Fruit fly (Drosophila melanogaster): ENCODE data around the gene TrpRS-m.

TrpRS-m gene

DNA sequence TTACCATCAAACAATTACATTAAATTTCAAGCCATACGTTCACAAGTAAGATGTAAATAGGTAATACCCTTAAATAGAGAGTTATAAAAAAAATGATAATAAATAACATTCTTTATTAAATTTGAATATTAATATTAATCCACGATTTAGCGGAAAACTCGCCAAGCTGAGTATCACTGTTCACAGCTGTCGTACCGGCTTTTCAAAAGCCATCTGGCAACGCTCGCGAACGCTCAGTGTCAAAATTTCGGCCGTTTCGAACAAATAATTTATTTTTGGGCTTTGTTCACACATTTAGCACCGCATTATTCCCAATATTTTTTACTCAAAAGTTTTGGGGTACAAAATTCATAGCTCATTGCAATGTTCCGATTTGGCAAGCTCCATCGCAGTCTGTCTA lies at the start of gene TrpRS-m (continued):
- TF ChIP-seq CG9876 (GFP tag; optimal IDR thresholded peaks at IDR 0.05) (no peak), CG3847 (GFP tag; IDR thresholded peaks at IDR 0.05) (0 out of 2 replicates have a peak, but pooled peaks have one; percentile 13), BEAF-32 (GFP tag; optimal IDR thresholded peaks at IDR 0.05) (peak; percentile 3), exex (tag; optimal IDR thresholded peaks at IDR 0.05) (no peak), CG30403 (GFP tag; optimal IDR thresholded peaks at IDR 0.05) (no peak), lmd (GFP tag; IDR thresholded peaks at IDR 0.05) (no peak), CG9727 (GFP tag; optimal IDR thresholded peaks at IDR 0.05) (no peak), CG2116 (GFP tag; optimal IDR thresholded peaks at IDR 0.05) (peak; percentile 14), CG33557 (GFP tag; optimal IDR thresholded peaks at IDR 0.05) (no peak), CG14860 (GFP tag; IDR thresholded peaks at IDR 0.05; ENCODE audit: partially characterized antibody) (no peak), inv (GFP tag; IDR thresholded peaks at IDR 0.05; ENCODE audit: partially characterized antibody) (no peak), grau (tag; optimal IDR thresholded peaks at IDR 0.05) (peak; percentile 30), CG9797 (GFP tag; optimal IDR thresholded peaks at IDR 0.05) (no peak), nmo (GFP tag; optimal IDR thresholded peaks at IDR 0.05) (peak; percentile 4), GATAe (GFP tag; conservative IDR thresholded peaks at IDR 0.05) (no peak), CG7357 (GFP tag; IDR thresholded peaks at IDR 0.05) (no peak), lov (optimal IDR thresholded peaks at IDR 0.05) (no peak), lov (GFP tag; IDR thresholded peaks at IDR 0.05) (no peak), MESR4 (GFP tag; optimal IDR thresholded peaks at IDR 0.05) (peak; percentile 19), YL-1 (GFP tag; optimal IDR thresholded peaks at IDR 0.05) (peak; percentile 60), E2f2 (GFP tag; IDR thresholded peaks at IDR 0.05) (peak; percentile 25; the same call in 1 of the 2 replicates), fd96Cb (tag; optimal IDR thresholded peaks at IDR 0.05) (no peak), dm (GFP tag; optimal IDR thresholded peaks at IDR 0.05) (no peak), CG3995 (GFP tag; optimal IDR thresholded peaks at IDR 0.05) (peak; percentile 29)

DNA sequence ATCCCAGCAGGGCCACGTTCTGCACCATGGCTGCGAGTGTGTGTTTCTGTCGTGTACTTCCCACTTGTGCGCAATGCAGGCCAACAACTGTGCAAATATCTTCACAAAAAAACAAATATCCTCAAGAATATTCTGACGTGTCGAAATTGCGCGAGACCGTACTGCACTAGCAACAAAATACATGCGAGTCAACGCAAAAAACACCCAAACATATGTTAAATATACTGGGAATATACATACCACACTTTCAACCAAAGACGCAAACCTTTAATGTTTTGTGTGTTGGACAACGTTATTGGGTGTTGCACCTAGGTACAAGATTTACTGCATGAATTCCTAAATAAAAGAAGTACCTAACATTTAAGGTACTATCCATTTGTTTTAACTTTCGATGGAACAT lies 47.4 kb upstream of the TrpRS-m start, which contains the start of gene NUCB1:
Gene NUCB1 (minus strand): TSS at position 173 of the 400 bp plus-strand sequence.
- peak; percentile 36 for TF ChIP-seq MTF-1 (GFP tag; optimal IDR thresholded peaks at IDR 0.05; ENCODE audit: borderline replicate concordance)
- TF ChIP-seq CG18619 (GFP tag; optimal IDR thresholded peaks at IDR 0.05) = peak; percentile 29
- no peak for TF ChIP-seq lmd (GFP tag; IDR thresholded peaks at IDR 0.05)
- no peak for TF ChIP-seq ken (GFP tag; IDR thresholded peaks at IDR 0.05)
- no peak for TF ChIP-seq esg (GFP tag; conservative IDR thresholded peaks at IDR 0.05)
- peak; percentile 56 for TF ChIP-seq CG2116 (GFP tag; optimal IDR thresholded peaks at IDR 0.05)
- peak; percentile 37; the same call in 1 of the 2 replicates for TF ChIP-seq CG17328 (GFP tag; IDR thresholded peaks at IDR 0.05)
- TF ChIP-seq dmrt11E (tag; optimal IDR thresholded peaks at IDR 0.05) = peak; percentile 12
- peak; percentile 52 for TF ChIP-seq shn (GFP tag; optimal IDR thresholded peaks at IDR 0.05)
- TF ChIP-seq CG14014 (GFP tag; IDR thresholded peaks at IDR 0.05) = 0 out of 2 replicates have a peak, but pooled peaks have one; percentile 45
- TF ChIP-seq Myb (GFP tag; optimal IDR thresholded peaks at IDR 0.05) = peak; percentile 60
- peak; percentile 26 for TF ChIP-seq luna (GFP tag; optimal IDR thresholded peaks at IDR 0.05)
- TF ChIP-seq tap (tag; optimal IDR thresholded peaks at IDR 0.05) = no peak
- peak; percentile 11 for TF ChIP-seq CG16863 (GFP tag; optimal IDR thresholded peaks at IDR 0.05)
- TF ChIP-seq unc-4 (GFP tag; IDR thresholded peaks at IDR 0.05; ENCODE audit: partially characterized antibody) = peak; percentile 26; the same call in 1 of the 2 replicates
- no peak for TF ChIP-seq sr (GFP tag; IDR thresholded peaks at IDR 0.05)
- peak; percentile 18 for TF ChIP-seq CG3065 (GFP tag; optimal IDR thresholded peaks at IDR 0.05)
- peak; percentile 58 for TF ChIP-seq kay (GFP tag; optimal IDR thresholded peaks at IDR 0.05)
- peak; percentile 54 for TF ChIP-seq ara (GFP tag; IDR thresholded peaks at IDR 0.05)
- peak; percentile 16 for TF ChIP-seq Bteb2 (GFP tag; optimal IDR thresholded peaks at IDR 0.05)
- peak; percentile 26; the same call in 1 of the 3 replicates for TF ChIP-seq knrl (GFP tag; IDR thresholded peaks at IDR 0.05; ENCODE audit: partially characterized antibody)
- TF ChIP-seq pan (optimal IDR thresholded peaks at IDR 0.05) = no peak
- TF ChIP-seq pan (GFP tag; optimal IDR thresholded peaks at IDR 0.05 in 1 of 2, IDR thresholded peaks at IDR 0.05 in 1 of 2) = peak in 1 of 2 experiments; percentile 40
- TF ChIP-seq CG8089 (GFP tag; optimal IDR thresholded peaks at IDR 0.05) = peak; percentile 7
- peak; percentile 56; the same call in 1 of the 2 replicates for TF ChIP-seq CG13287 (GFP tag; IDR thresholded peaks at IDR 0.05; ENCODE audit: partially characterized antibody)
- no peak for TF ChIP-seq jing (GFP tag; optimal IDR thresholded peaks at IDR 0.05)
- peak; percentile 95 for TF ChIP-seq CG10267 (tag; optimal IDR thresholded peaks at IDR 0.05)
- TF ChIP-seq slbo (GFP tag; IDR thresholded peaks at IDR 0.05) = peak; percentile 58
- TF ChIP-seq jumu (GFP tag; optimal IDR thresholded peaks at IDR 0.05) = peak; percentile 8
